Fruit fly (Drosophila melanogaster): Measurements from ENCODE around the gene CG13460.

DNA sequence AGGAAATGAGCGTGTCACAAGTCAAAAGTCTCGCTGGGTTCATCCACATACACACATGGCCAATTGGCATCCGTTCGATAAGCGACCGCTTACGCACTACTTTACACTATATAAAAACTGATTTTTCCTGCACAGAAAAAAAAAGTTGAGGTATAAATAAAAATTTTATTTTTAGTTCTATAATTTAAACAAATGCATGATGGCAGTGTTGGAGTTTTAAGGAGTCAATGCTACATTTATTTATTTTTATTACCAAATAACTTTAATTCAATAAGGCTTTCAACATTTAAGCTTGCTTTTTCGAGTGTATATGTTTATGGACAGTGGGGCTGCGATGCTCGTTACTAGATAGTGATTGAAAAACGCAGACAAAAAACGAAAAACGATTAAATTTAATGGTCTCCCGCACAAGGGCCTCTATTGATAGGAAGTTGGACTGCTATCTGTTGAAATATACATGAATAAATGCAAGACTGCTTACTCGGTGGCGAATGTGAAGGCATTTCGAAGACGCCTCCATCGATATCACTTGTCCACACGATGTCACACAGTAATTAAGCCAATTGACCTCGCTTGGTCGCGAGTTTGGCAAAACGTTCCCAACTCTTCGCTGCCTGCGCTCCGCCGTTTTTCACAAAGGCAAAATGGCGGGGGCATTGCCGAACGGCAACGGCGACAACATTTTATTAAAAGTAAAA lies 49.7 kb downstream of the CG13460 start:
- TF ChIP-seq EcR (GFP tag; optimal IDR thresholded peaks at IDR 0.05) (no peak), CG8478 (optimal IDR thresholded peaks at IDR 0.05) (no peak), psq (optimal IDR thresholded peaks at IDR 0.05) (no peak), Dll (optimal IDR thresholded peaks at IDR 0.05) (no peak), pan (optimal IDR thresholded peaks at IDR 0.05) (no peak), usp (GFP tag; optimal IDR thresholded peaks at IDR 0.05) (no peak)
